Worm (Caenorhabditis elegans) whole organism, young adult: Measurements from ENCODE around the gene rhy-1.

Source experiments
- B0261.1 ChIP-seq: sonication (generic microtip); optimal IDR thresholded peaks from 2 replicates; lab custom pipeline; 2016; ENCODE audit warnings: mild to moderate bottlenecking, missing genetic modification characterization, moderate library complexity, missing compliant biosample characterization
- F22D6.2 ChIP-seq: sonication (generic microtip); optimal IDR thresholded peaks from 2 replicates; lab custom pipeline; 2016; ENCODE audit warnings: mild to moderate bottlenecking, missing genetic modification characterization, missing compliant biosample characterization
- F33H1.4 ChIP-seq: fragments of 200-800 bp; sonication (Bioruptor generic); IDR thresholded peaks from 2 replicates; pipeline ENCODE4 v1.3.6; 2022; ENCODE audit warnings: missing genetic modification reagents, missing genetic modification characterization, missing compliant biosample characterization
- F37B4.10 ChIP-seq: fragments of 200-800 bp; sonication (Bioruptor generic); IDR thresholded peaks from 2 replicates; pipeline ENCODE4 v1.3.6; 2022; ENCODE audit warnings: missing genetic modification characterization, missing compliant biosample characterization
- F49E8.2 ChIP-seq: sonication (generic microtip); optimal IDR thresholded peaks from 3 replicates; lab custom pipeline; 2017; ENCODE audit warnings: missing genetic modification characterization, mild to moderate bottlenecking, missing compliant biosample characterization, antibody characterized with exemption, moderate library complexity; ENCODE audit not compliant: insufficient read depth
- F57C9.4 ChIP-seq: sonication (generic microtip); optimal IDR thresholded peaks from 2 replicates; lab custom pipeline; 2017; ENCODE audit warnings: mild to moderate bottlenecking, missing genetic modification characterization, missing compliant biosample characterization
- Y53F4B.3 ChIP-seq: fragments of 200-800 bp; sonication (Bioruptor generic); IDR thresholded peaks from 2 replicates; pipeline ENCODE4 v1.3.6; 2022; ENCODE audit warnings: missing genetic modification reagents, missing genetic modification characterization, missing compliant biosample characterization
- Y67H2A.10 ChIP-seq: fragments of 200-800 bp; sonication (Bioruptor generic); conservative IDR thresholded peaks from 2 replicates; pipeline ENCODE4 v1.3.6; 2022; ENCODE audit warnings: missing genetic modification reagents, missing genetic modification characterization, missing compliant biosample characterization
- ama-1 ChIP-seq, 3 experiments: fragments of 150-350 bp in 1 of 3; sonication (generic microtip) in 2 of 3; optimal IDR thresholded peaks; 2 replicates each; lab custom pipeline; 2014 to 2018; ENCODE audit warnings: missing biosample characterization in 2 of 3, missing genetic modification characterization in 2 of 3, missing genetic modification reagents in 2 of 3
- aptf-3 ChIP-seq: fragments of 200-800 bp; sonication (Bioruptor generic); IDR thresholded peaks from 2 replicates; pipeline ENCODE4 v1.3.6; 2022; ENCODE audit warnings: missing genetic modification characterization, missing compliant biosample characterization
- attf-3 ChIP-seq: fragments of 200-800 bp; sonication (Bioruptor generic); conservative IDR thresholded peaks from 2 replicates; pipeline ENCODE4 v1.3.6; 2022; ENCODE audit warnings: missing genetic modification reagents, missing genetic modification characterization, missing compliant biosample characterization
- ceh-58 ChIP-seq: fragments of 200-800 bp; sonication (Bioruptor generic); IDR thresholded peaks from 2 replicates; pipeline ENCODE4 v1.3.6; 2022; ENCODE audit warnings: missing genetic modification characterization, missing compliant biosample characterization
- ceh-91 ChIP-seq: fragments of 200-800 bp; sonication (Bioruptor generic); IDR thresholded peaks from 2 replicates; pipeline ENCODE4 v1.3.6; 2022; ENCODE audit warnings: missing genetic modification reagents, missing genetic modification characterization, missing compliant biosample characterization
- dpl-1 ChIP-seq: fragments of 150-350 bp; optimal IDR thresholded peaks from 2 replicates; lab custom pipeline; 2014; ENCODE audit warnings: missing biosample characterization, missing genetic modification reagents, missing genetic modification characterization
- efl-1 ChIP-seq: fragments of 150-350 bp; optimal IDR thresholded peaks from 2 replicates; lab custom pipeline; 2014; ENCODE audit warnings: missing biosample characterization, missing genetic modification reagents, missing genetic modification characterization
- egrh-3 ChIP-seq: fragments of 200-800 bp; sonication (Bioruptor generic); IDR thresholded peaks from 2 replicates; pipeline ENCODE4 v1.3.6; 2022; ENCODE audit warnings: missing genetic modification reagents, missing genetic modification characterization, missing compliant biosample characterization
- ekl-4 ChIP-seq: fragments of 200-800 bp; sonication (Bioruptor generic); IDR thresholded peaks from 2 replicates; pipeline ENCODE4 v1.3.6; 2022; ENCODE audit warnings: missing genetic modification reagents, missing genetic modification characterization, missing compliant biosample characterization
- ets-4 ChIP-seq: fragments of 200-800 bp; sonication (Bioruptor generic); optimal IDR thresholded peaks from 2 replicates; lab custom pipeline; 2018; ENCODE audit warnings: mild to moderate bottlenecking, missing genetic modification characterization, missing compliant biosample characterization
- let-607 ChIP-seq, 2 experiments: fragments of 200-800 bp in 1 of 2; sonication (Bioruptor generic) in 1 of 2; sonication (generic microtip) in 1 of 2; optimal IDR thresholded peaks; 2 replicates each; lab custom pipeline; 2016 to 2018; ENCODE audit warnings: mild to moderate bottlenecking in 2 of 2, missing compliant biosample characterization in 2 of 2, missing genetic modification characterization in 2 of 2, moderate library complexity in 2 of 2, missing genotype in 1 of 2
- lin-26 ChIP-seq: fragments of 200-800 bp; sonication (Bioruptor generic); IDR thresholded peaks from 2 replicates; pipeline ENCODE4 v1.3.6; 2022; ENCODE audit warnings: missing genetic modification reagents, missing genetic modification characterization, missing compliant biosample characterization
- lsl-1 ChIP-seq: fragments of 200-800 bp; sonication (Bioruptor generic); optimal IDR thresholded peaks from 2 replicates; lab custom pipeline; 2018; ENCODE audit warnings: mild to moderate bottlenecking, missing genetic modification characterization, moderate library complexity, missing compliant biosample characterization
- lsy-27 ChIP-seq: sonication (generic microtip); optimal IDR thresholded peaks from 2 replicates; lab custom pipeline; 2017; ENCODE audit warnings: missing genetic modification characterization, mild to moderate bottlenecking, missing compliant biosample characterization, antibody characterized with exemption, missing genotype, borderline replicate concordance; ENCODE audit not compliant: insufficient read depth
- nhr-179 ChIP-seq: sonication (generic microtip); optimal IDR thresholded peaks from 2 replicates; lab custom pipeline; 2016; ENCODE audit warnings: mild to moderate bottlenecking, missing genetic modification characterization, missing compliant biosample characterization
- nhr-80 ChIP-seq: sonication (generic microtip); optimal IDR thresholded peaks from 2 replicates; lab custom pipeline; 2016; ENCODE audit warnings: missing genetic modification characterization, missing compliant biosample characterization
- nhr-90 ChIP-seq: sonication (generic microtip); optimal IDR thresholded peaks from 2 replicates; lab custom pipeline; 2016; ENCODE audit warnings: missing genotype, mild to moderate bottlenecking, missing genetic modification characterization, missing compliant biosample characterization
- pbrm-1 ChIP-seq: fragments of 200-800 bp; sonication (Bioruptor generic); IDR thresholded peaks from 2 replicates; pipeline ENCODE4 v1.3.6; 2022; ENCODE audit warnings: missing genetic modification reagents, missing genetic modification characterization, missing compliant biosample characterization
- pha-4 ChIP-seq: fragments of 150-350 bp; sonication (generic microtip); optimal IDR thresholded peaks from 2 replicates; lab custom pipeline; 2014; ENCODE audit warnings: missing biosample characterization, missing genetic modification reagents, missing genetic modification characterization
- repo-1 ChIP-seq: sonication (generic microtip); optimal IDR thresholded peaks from 2 replicates; lab custom pipeline; 2017; ENCODE audit warnings: mild to moderate bottlenecking, missing genetic modification characterization, missing compliant biosample characterization
- sdz-38 ChIP-seq: sonication (generic microtip); optimal IDR thresholded peaks from 2 replicates; lab custom pipeline; 2016; ENCODE audit warnings: missing genotype, missing genetic modification characterization, missing compliant biosample characterization
- sea-2 ChIP-seq: fragments of 200-800 bp; sonication (Bioruptor generic); IDR thresholded peaks from 2 replicates; pipeline ENCODE4 v1.3.6; 2022; ENCODE audit warnings: missing genetic modification characterization, missing compliant biosample characterization
- snpc-1.1 ChIP-seq: sonication (generic microtip); optimal IDR thresholded peaks from 2 replicates; lab custom pipeline; 2017; ENCODE audit warnings: missing genetic modification characterization, mild to moderate bottlenecking, missing compliant biosample characterization, antibody characterized with exemption, moderate library complexity, missing genotype, missing genetic modification reagents; ENCODE audit not compliant: insufficient read depth
- unc-130 ChIP-seq: sonication (generic microtip); optimal IDR thresholded peaks from 2 replicates; lab custom pipeline; 2016; ENCODE audit warnings: missing genetic modification reagents, missing genetic modification characterization, missing compliant biosample characterization
- zfh-2 ChIP-seq: fragments of 200-800 bp; sonication (Bioruptor generic); conservative IDR thresholded peaks from 2 replicates; pipeline ENCODE4 v1.3.6; 2022; ENCODE audit warnings: missing genetic modification reagents, missing genetic modification characterization, missing compliant biosample characterization
- ztf-25 ChIP-seq: fragments of 200-800 bp; sonication (Bioruptor generic); IDR thresholded peaks from 2 replicates; pipeline ENCODE4 v1.3.6; 2022; ENCODE audit warnings: missing genetic modification reagents, missing genetic modification characterization, missing compliant biosample characterization
- ztf-28 ChIP-seq: fragments of 200-800 bp; sonication (Bioruptor generic); IDR thresholded peaks from 2 replicates; pipeline ENCODE4 v1.3.6; 2022; ENCODE audit warnings: missing genetic modification reagents, missing genetic modification characterization, missing compliant biosample characterization
- ztf-6 ChIP-seq: fragments of 200-800 bp; sonication (Bioruptor generic); IDR thresholded peaks from 2 replicates; pipeline ENCODE4 v1.3.6; 2022; ENCODE audit warnings: missing genetic modification reagents, missing genetic modification characterization, missing compliant biosample characterization

Gene rhy-1

DNA sequence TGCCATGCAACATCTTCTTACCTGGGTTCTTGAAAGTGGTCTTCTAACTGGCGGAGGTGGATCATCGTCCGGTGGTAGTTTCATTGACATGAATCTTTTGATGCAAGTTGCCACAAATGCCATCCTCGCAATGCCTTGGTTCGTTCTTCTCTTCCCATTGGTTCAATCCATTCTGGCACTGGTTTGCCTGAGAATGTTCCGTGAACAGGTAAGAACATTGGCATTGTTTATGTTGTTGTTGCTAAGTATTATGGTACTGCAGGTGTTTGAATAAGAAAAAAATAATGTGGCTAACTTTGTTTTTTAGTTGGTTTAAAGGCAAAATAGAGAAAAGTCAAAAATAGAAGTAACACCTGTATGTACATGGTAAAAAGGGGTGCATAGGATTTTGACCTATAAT is 17.4 kb upstream of the rhy-1 start:
- TF ChIP-seq ceh-91 (no peak), nhr-179 (tag; lab: Kevin White, UChicago) (no peak), F37B4.10 (no peak)

DNA sequence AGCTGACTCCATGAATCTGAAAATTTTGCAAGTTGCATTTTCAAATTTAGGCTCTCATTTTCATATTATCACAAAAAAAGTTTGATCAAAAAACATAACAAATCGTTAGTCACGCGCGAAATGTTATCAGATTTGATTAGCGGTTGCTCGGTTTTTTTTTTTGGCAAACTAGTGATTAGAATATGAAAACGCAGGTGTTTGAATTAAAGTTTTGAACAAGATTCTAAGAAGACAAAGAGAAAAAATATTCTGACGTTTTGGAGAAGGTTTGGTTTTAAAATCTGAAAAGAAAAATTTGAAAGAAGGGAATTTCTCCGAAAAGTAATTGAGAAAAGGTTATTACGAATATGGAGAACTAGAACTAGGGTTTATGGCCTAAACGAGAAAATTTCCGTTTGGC is 16.8 kb upstream of the rhy-1 start:
- TF ChIP-seq F22D6.2 (tag; lab: Kevin White, UChicago) = no peak
- no peak for TF ChIP-seq ztf-6 (GFP tag; lab: Robert Waterston, UW)
- TF ChIP-seq ama-1 (optimal IDR thresholded peaks at IDR 0.05; lab: Kevin White, UChicago) = no peak
- TF ChIP-seq ama-1 (GFP tag; optimal IDR thresholded peaks at IDR 0.05; lab: Kevin White, UChicago) = no peak

DNA sequence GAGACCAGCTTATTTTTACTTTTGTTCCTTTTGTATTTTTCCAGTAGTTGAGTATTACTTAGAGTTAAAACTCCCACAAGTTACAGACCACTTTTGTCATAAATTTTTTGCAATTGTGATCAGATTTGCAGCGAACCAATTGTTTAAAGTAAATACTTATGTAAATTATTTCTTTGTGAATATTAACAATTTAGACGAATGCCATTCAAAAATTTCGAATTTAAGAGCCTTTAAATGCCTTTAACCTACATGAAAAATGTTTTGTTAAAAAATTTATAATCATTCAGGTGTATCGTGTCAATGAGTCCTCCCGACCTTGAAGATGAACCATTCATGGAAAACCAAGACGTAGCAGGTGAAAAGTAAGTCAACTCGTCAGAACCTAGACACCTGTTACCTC is 15.2 kb upstream of the rhy-1 start, which contains the start of gene W07A12.4:
Gene W07A12.4 (plus strand): TSS at position 301 of the 400 bp plus-strand sequence.
- no peak for TF ChIP-seq ztf-28 (GFP tag; lab: Robert Waterston, UW)
- TF ChIP-seq nhr-90 (tag; lab: Kevin White, UChicago) = no peak
- TF ChIP-seq F49E8.2 (tag; lab: Kevin White, UChicago) = no peak
- no peak for TF ChIP-seq ztf-25 (GFP tag; lab: Robert Waterston, UW)
- TF ChIP-seq pha-4 (tag; lab: Kevin White, UChicago) = no peak
- TF ChIP-seq efl-1 (GFP tag; lab: Kevin White, UChicago) = no peak
- no peak for TF ChIP-seq F22D6.2 (tag; lab: Kevin White, UChicago)
- TF ChIP-seq ceh-58 = no peak
- TF ChIP-seq pbrm-1 = no peak
- no peak for TF ChIP-seq Y53F4B.3 (GFP tag; lab: Robert Waterston, UW)
- TF ChIP-seq sea-2 (GFP tag; lab: Robert Waterston, UW) = no peak
- no peak for TF ChIP-seq nhr-80 (tag; lab: Kevin White, UChicago)
- TF ChIP-seq repo-1 (tag; lab: Kevin White, UChicago) = no peak
- TF ChIP-seq zfh-2 (GFP tag; lab: Robert Waterston, UW) = no peak
- no peak for TF ChIP-seq F33H1.4 (GFP tag; lab: Robert Waterston, UW)
- no peak for TF ChIP-seq sdz-38
- TF ChIP-seq F57C9.4 (tag; lab: Kevin White, UChicago) = no peak
- no peak for TF ChIP-seq let-607 (tag; optimal IDR thresholded peaks at IDR 0.05; lab: Kevin White, UChicago)
- TF ChIP-seq attf-3 (GFP tag; lab: Robert Waterston, UW) = no peak

DNA sequence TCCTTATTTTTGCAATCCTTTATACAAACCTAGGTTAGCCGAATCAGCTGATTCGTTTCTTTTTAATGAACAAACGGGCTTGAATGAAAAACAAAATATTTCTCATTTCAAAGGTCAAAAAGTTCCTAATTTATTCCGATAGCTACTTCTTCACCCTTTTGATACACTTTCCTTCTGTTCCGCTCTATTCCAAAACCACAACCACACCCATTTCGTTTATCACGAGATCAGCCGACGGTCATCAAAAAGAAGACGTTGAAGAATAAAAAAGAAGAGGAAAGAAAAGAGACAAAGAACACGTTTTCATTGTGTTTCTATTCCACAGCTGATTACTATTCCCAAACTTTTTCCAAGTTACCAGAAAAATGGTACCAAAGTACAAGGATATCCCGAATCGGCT is 13.1 kb upstream of the rhy-1 start:
- TF ChIP-seq lsy-27 (tag; lab: Kevin White, UChicago) (no peak), lsl-1 (GFP tag; lab: Kevin White, UChicago) (no peak), snpc-1.1 (no peak), ets-4 (GFP tag; lab: Kevin White, UChicago) (no peak), ceh-91 (no peak), lin-26 (GFP tag; lab: Robert Waterston, UW) (no peak), B0261.1 (tag; lab: Kevin White, UChicago) (no peak), pha-4 (tag; lab: Kevin White, UChicago) (no peak), egrh-3 (no peak), dpl-1 (no peak), unc-130 (no peak), Y67H2A.10 (GFP tag; lab: Robert Waterston, UW) (no peak), nhr-179 (tag; lab: Kevin White, UChicago) (no peak), ztf-28 (GFP tag; lab: Robert Waterston, UW) (no peak), sea-2 (GFP tag; lab: Robert Waterston, UW) (no peak), aptf-3 (GFP tag; lab: Robert Waterston, UW) (no peak), ekl-4 (GFP tag; lab: Robert Waterston, UW) (no peak)
- TF ChIP-seq, all 124 proteins: peak for 0
